Worm (Caenorhabditis elegans): Measurements from ENCODE around the gene fbxb-15.

DNA sequence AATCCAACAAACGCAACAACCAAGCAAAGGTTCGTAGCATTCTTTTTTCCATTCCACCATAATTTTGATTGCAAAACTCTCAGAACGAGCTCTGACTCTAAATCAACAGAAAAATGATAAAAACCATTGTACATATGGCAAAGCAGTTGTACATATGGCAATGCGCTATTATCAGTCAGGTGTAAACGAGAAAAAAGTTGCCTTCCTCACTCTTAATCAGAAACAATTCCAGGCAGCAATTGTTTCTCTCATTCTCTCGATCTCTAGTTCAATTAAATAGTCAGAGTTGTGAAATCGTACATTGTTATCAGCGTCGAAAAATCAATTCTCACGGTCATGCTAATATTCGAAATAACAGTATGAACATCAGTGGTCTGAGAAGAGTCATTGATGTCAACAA, 31.5 kb downstream of the fbxb-15 start:
- TF ChIP-seq nfya-1 (tag; optimal IDR thresholded peaks at IDR 0.05) (no peak), hlh-15 (tag; optimal IDR thresholded peaks at IDR 0.05) (no peak)
